Fruit fly (Drosophila melanogaster): ENCODE data around the gene mRpL44.

The mRpL44 gene

DNA sequence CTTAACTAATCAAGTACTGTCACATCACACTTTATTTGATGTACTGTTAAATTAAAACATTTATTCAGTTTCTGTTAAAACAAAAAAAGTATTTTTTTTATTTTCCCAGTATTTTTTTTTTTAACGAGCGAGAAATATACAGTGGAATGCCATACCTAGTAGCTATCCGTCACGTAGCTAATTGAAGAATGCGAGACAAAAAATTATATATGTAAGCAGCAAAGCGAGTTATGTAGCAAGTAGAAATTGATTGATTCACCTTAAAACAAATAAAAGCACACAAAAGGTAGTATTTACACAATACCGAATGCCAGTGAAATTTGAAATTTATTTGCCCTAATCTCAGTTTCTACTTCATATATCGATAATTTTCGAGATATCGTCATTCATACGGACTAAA, 31.7 kb downstream of the mRpL44 start (continued):
- TF ChIP-seq usp (GFP tag; optimal IDR thresholded peaks at IDR 0.05) (no peak), CG1603 (tag; optimal IDR thresholded peaks at IDR 0.05) (peak; percentile 34), dpn (GFP tag; optimal IDR thresholded peaks at IDR 0.05) (no peak), CG32767 (GFP tag; IDR thresholded peaks at IDR 0.05) (no peak), CG18011 (GFP tag; optimal IDR thresholded peaks at IDR 0.05) (peak; percentile 98), CG4424 (GFP tag; optimal IDR thresholded peaks at IDR 0.05) (peak; percentile 52), sug (tag; optimal IDR thresholded peaks at IDR 0.05) (no peak), sna (GFP tag; IDR thresholded peaks at IDR 0.05; ENCODE audit: partially characterized antibody) (0 out of 2 replicates have a peak, but pooled peaks have one; percentile 28), Hmx (GFP tag; optimal IDR thresholded peaks at IDR 0.05) (no peak), slou (GFP tag; optimal IDR thresholded peaks at IDR 0.05) (no peak), CkIIα-i1 (GFP tag; IDR thresholded peaks at IDR 0.05) (no peak), CG10565 (GFP tag; optimal IDR thresholded peaks at IDR 0.05) (no peak), kay (GFP tag; optimal IDR thresholded peaks at IDR 0.05) (no peak), hkb (optimal IDR thresholded peaks at IDR 0.05) (no peak), hkb (GFP tag; IDR thresholded peaks at IDR 0.05) (no peak), vvl (GFP tag; IDR thresholded peaks at IDR 0.05) (no peak), fd64A (GFP tag; optimal IDR thresholded peaks at IDR 0.05) (no peak), CG3995 (GFP tag; optimal IDR thresholded peaks at IDR 0.05) (no peak), gsb-n (tag; optimal IDR thresholded peaks at IDR 0.05) (peak; percentile 19), crc (GFP tag; optimal IDR thresholded peaks at IDR 0.05) (no peak), CG11723 (GFP tag; optimal IDR thresholded peaks at IDR 0.05) (no peak), Hr51 (GFP tag; optimal IDR thresholded peaks at IDR 0.05) (no peak), bcd (GFP tag; optimal IDR thresholded peaks at IDR 0.05) (peak; percentile 19), CG33213 (GFP tag; optimal IDR thresholded peaks at IDR 0.05) (peak; percentile 35), stwl (tag; optimal IDR thresholded peaks at IDR 0.05) (peak; percentile 100), trem (tag; optimal IDR thresholded peaks at IDR 0.05) (peak; percentile 27), sqz (GFP tag; optimal IDR thresholded peaks at IDR 0.05) (peak; percentile 82), Dad (GFP tag; optimal IDR thresholded peaks at IDR 0.05) (no peak), MBD-R2 (GFP tag; IDR thresholded peaks at IDR 0.05) (peak; percentile 60; the same call in 1 of the 2 replicates), lab (GFP tag; optimal IDR thresholded peaks at IDR 0.05) (no peak), pzg (GFP tag; optimal IDR thresholded peaks at IDR 0.05) (peak; percentile 26), gfzf (GFP tag; optimal IDR thresholded peaks at IDR 0.05) (peak; percentile 54)

DNA sequence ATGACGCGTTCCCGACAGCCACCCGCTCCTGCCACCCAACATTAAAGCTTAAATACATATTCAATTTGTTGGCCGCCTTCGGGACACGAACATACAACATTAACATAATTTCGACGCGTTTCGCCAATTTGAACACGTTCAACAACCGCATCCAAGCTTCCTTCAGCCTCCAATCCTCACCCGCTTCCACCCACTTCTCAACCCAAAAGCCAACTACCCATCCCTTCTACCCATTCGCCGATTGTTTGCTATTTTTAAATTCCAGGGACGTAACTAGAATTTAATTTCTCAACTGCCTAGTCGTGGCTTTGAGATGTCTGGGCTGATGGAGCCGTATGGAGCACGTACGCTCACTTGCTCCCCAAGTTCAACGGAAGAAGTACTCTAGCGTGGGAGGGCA, 40.6 kb downstream of the mRpL44 start:
- TF ChIP-seq Ets65A (GFP tag), result peak; percentile 93
- no peak for TF ChIP-seq CoRest (tag; optimal IDR thresholded peaks at IDR 0.05)

DNA sequence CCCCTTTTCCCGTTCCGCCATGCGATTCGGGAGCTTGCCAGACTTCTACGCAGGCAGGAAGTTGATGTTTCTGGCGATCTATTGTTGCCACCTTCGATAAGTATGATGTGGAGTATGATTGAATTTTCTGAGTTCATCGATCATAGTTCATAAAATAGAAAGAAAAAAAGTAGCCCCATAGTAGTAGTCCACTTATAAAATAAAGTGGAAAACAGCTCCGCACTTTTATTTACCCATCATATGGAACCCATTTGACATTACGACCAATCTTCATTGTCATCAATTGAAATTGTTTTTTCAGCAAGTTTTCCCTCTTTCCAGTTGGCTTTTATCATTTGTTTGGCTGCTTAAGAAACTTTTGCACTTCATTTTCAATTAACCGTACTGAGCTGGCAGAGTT, 43.3 kb downstream of the mRpL44 start, which contains the start of gene CG12147:
Gene CG12147 (minus strand): TSS at position 101 of the 400 bp plus-strand sequence.
- no peak for TF ChIP-seq exex (tag; optimal IDR thresholded peaks at IDR 0.05)
- no peak for TF ChIP-seq lbe (GFP tag; optimal IDR thresholded peaks at IDR 0.05)

DNA sequence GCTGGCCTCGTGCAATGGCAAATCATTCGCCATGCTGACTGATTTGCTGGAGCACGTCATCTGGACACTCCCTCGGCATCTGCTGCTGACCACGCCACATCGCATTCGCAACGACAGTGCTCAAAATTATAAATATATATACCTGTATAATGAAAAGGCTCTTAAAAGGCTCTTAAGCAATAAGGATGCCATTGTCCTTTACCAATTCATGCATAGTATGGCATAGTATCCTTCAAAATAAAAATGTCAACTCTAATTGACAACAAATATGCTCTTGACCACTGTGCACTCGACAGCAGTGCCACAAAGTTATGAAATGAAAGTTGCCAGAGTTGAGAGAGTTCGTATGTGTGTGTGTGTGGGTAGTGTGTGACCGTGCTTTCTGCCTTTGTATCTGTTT, 48.3 kb downstream of the mRpL44 start:
- TF ChIP-seq NC2β (GFP tag; optimal IDR thresholded peaks at IDR 0.05) (no peak), sob (GFP tag; IDR thresholded peaks at IDR 0.05) (no peak), CG1233 (GFP tag; optimal IDR thresholded peaks at IDR 0.05) (no peak), Med (GFP tag) (peak; percentile 50), CG1024 (GFP tag; IDR thresholded peaks at IDR 0.05) (no peak), Sox102F (GFP tag; optimal IDR thresholded peaks at IDR 0.05) (peak; percentile 6), Ptx1 (GFP tag; IDR thresholded peaks at IDR 0.05) (peak; percentile 28; the same call in 1 of the 2 replicates), sna (GFP tag; IDR thresholded peaks at IDR 0.05; ENCODE audit: partially characterized antibody) (no peak), Asciz (GFP tag; optimal IDR thresholded peaks at IDR 0.05) (no peak), CG6689 (GFP tag; IDR thresholded peaks at IDR 0.05) (0 out of 2 replicates have a peak, but pooled peaks have one; percentile 15), CrebB (tag; optimal IDR thresholded peaks at IDR 0.05) (no peak), CG18764 (GFP tag; optimal IDR thresholded peaks at IDR 0.05) (no peak), NK7.1 (GFP tag; optimal IDR thresholded peaks at IDR 0.05) (no peak), CTCF (GFP tag; optimal IDR thresholded peaks at IDR 0.05) (no peak), CG6791 (GFP tag; IDR thresholded peaks at IDR 0.05; ENCODE audit: partially characterized antibody) (no peak)

Measured in whole organism, embryonic.